Worm (Caenorhabditis elegans): ENCODE measurements around the gene str-243.
A peak's percentile ranks its signal among the peaks of the same experiment; 100 is the strongest.

str-243 gene

ce11 chrV:1474486-1475125 is 48.0 kb upstream of the str-243 start, which contains the start of the genes F53E2.2 and unc-60 (continued):
- no peak for TF ChIP-seq cey-2 (tag; optimal IDR thresholded peaks at IDR 0.05; ENCODE audit: borderline replicate concordance, insufficient read depth)
- TF ChIP-seq dmd-8 (GFP tag; IDR thresholded peaks at IDR 0.05): no peak
- no peak for TF ChIP-seq F26F4.8 (GFP tag; conservative IDR thresholded peaks at IDR 0.05)
- TF ChIP-seq Y105C5A.15 (GFP tag; IDR thresholded peaks at IDR 0.05): no peak
- no peak for TF ChIP-seq duxl-1 (tag; optimal IDR thresholded peaks at IDR 0.05; ENCODE audit: poor library complexity)
- TF ChIP-seq daf-8 (GFP tag; IDR thresholded peaks at IDR 0.05): no peak
- TF ChIP-seq arid-1 (GFP tag; conservative IDR thresholded peaks at IDR 0.05): no peak
- TF ChIP-seq daf-12 (tag; optimal IDR thresholded peaks at IDR 0.05): no peak
- TF ChIP-seq vab-7 (GFP tag; IDR thresholded peaks at IDR 0.05): 0 out of 2 replicates have a peak, but pooled peaks have one; percentile 32
- TF ChIP-seq lin-38 (GFP tag; IDR thresholded peaks at IDR 0.05): peak; percentile 48
- TF ChIP-seq aha-1 (tag): peak; percentile 99
- TF ChIP-seq ztf-11 (tag; optimal IDR thresholded peaks at IDR 0.05): no peak
- no peak for TF ChIP-seq unc-130 (GFP tag; optimal IDR thresholded peaks at IDR 0.05)
- peak; percentile 76 for TF ChIP-seq mes-2 (tag; optimal IDR thresholded peaks at IDR 0.05; ENCODE audit: poor library complexity, severe bottlenecking)
- no peak for TF ChIP-seq egl-27 (tag; optimal IDR thresholded peaks at IDR 0.05)
- no peak for TF ChIP-seq nhr-237 (tag; optimal IDR thresholded peaks at IDR 0.05)
- TF ChIP-seq spr-3 (GFP tag; optimal IDR thresholded peaks at IDR 0.05): no peak
- TF ChIP-seq lir-3 (tag; optimal IDR thresholded peaks at IDR 0.05): no peak
- peak; percentile 45 for TF ChIP-seq dve-1 (tag; optimal IDR thresholded peaks at IDR 0.05; ENCODE audit: insufficient read depth)
- no peak for TF ChIP-seq ama-1 (optimal IDR thresholded peaks at IDR 0.05)
- TF ChIP-seq zag-1 (tag; optimal IDR thresholded peaks at IDR 0.05): no peak
- TF ChIP-seq sdz-12 (GFP tag; optimal IDR thresholded peaks at IDR 0.05): no peak
- peak; percentile 42 for TF ChIP-seq F37D6.2 (tag; optimal IDR thresholded peaks at IDR 0.05)
- no peak for TF ChIP-seq nhr-77 (tag; optimal IDR thresholded peaks at IDR 0.05)
- no peak for TF ChIP-seq attf-4 (tag; optimal IDR thresholded peaks at IDR 0.05)
- no peak for TF ChIP-seq nhr-11 (tag; optimal IDR thresholded peaks at IDR 0.05)
- TF ChIP-seq lin-1 (GFP tag; IDR thresholded peaks at IDR 0.05): no peak
- no peak; the same call in 1 of the 2 replicates for TF ChIP-seq tra-1 (GFP tag; IDR thresholded peaks at IDR 0.05)
- no peak for TF ChIP-seq mdt-29 (GFP tag; IDR thresholded peaks at IDR 0.05)
- TF ChIP-seq R02D3.7 (tag; optimal IDR thresholded peaks at IDR 0.05): no peak
- TF ChIP-seq T26A8.4 (GFP tag; IDR thresholded peaks at IDR 0.05): peak; percentile 59
- TF ChIP-seq daf-19 (GFP tag; conservative IDR thresholded peaks at IDR 0.05): no peak
- TF ChIP-seq mep-1 (tag; optimal IDR thresholded peaks at IDR 0.05): peak; percentile 77
- no peak for TF ChIP-seq Y48G9A.11 (GFP tag; IDR thresholded peaks at IDR 0.05)
- no peak for TF ChIP-seq php-3 (GFP tag; IDR thresholded peaks at IDR 0.05)
- no peak for TF ChIP-seq Y5F2A.4 (GFP tag; optimal IDR thresholded peaks at IDR 0.05)
- no peak for TF ChIP-seq snpc-4 (tag; optimal IDR thresholded peaks at IDR 0.05)
- no peak for TF ChIP-seq ceh-32 (tag; optimal IDR thresholded peaks at IDR 0.05; ENCODE audit: poor library complexity)
- TF ChIP-seq nhr-41 (GFP tag; IDR thresholded peaks at IDR 0.05): no peak
- TF ChIP-seq F49E8.2 (tag; optimal IDR thresholded peaks at IDR 0.05; ENCODE audit: borderline replicate concordance): no peak
- TF ChIP-seq ceh-28 (tag; optimal IDR thresholded peaks at IDR 0.05): no peak
- TF ChIP-seq ceh-20 (GFP tag; IDR thresholded peaks at IDR 0.05): 0 out of 2 replicates have a peak, but pooled peaks have one; percentile 29
- no peak for TF ChIP-seq F44E2.7 (GFP tag; IDR thresholded peaks at IDR 0.05)
- peak; percentile 38 for TF ChIP-seq ctbp-1 (GFP tag; IDR thresholded peaks at IDR 0.05)
- no peak for TF ChIP-seq zfp-3 (GFP tag; conservative IDR thresholded peaks at IDR 0.05)
- peak; percentile 72 for TF ChIP-seq hlh-30 (tag; optimal IDR thresholded peaks at IDR 0.05; ENCODE audit: insufficient read depth)
- peak in 1 of 2 experiments; percentile 92 for TF ChIP-seq unc-62 (GFP tag; optimal IDR thresholded peaks at IDR 0.05 in 1 of 2)
- no peak for TF ChIP-seq unc-62 (tag; optimal IDR thresholded peaks at IDR 0.05)
- TF ChIP-seq mxl-3 (GFP tag; optimal IDR thresholded peaks at IDR 0.05): peak; percentile 66
- TF ChIP-seq ceh-44 (GFP tag; IDR thresholded peaks at IDR 0.05): no peak

All from whole organism, L4 larva.